Fruit fly (Drosophila melanogaster): Measurements from ENCODE around the gene pigeon.

pigeon gene

DNA sequence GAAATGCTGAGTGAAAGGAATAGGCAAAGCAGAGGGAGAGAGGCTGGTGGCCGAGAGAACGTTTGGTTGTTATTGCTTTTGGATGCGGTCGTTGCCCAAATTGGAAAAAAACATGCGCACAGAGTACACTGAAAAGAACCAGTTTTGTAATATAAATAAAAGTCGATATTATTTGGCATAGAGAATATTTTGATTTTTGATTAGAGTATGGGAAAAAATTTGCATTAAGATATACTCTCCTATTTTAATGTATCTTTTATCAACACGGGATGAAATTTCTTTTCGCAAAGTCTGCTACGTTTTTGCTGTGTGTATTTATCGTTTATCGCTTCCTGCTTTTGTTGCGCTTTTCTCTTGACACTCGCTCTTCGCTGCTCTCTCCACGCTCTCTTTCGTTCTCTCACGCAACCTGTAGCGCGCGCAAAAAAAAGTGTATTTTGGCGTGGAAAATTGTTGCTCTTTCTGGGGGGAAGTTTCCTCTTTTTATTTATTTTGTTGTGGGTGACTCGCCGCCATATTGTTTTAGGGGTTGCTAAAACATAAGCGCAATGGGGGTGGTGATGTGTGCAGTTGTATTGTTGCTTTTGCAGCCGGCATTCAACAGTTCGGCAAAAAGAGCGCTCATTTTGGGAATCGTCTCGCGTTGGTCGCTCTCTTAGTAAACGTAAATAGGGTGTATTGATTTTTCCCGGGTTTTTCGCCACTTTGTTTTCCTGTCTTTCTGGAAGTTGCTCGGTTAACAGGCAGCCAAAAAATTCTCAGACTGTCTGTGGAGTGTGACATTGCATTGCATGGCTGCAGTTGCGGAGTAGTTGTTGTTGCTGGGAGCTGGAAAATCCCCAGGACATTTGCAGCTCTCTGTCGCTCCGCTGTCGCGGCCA lies 20.7 kb upstream of the pigeon start (continued):
- TF ChIP-seq en (GFP tag; optimal IDR thresholded peaks at IDR 0.05) (peak; percentile 95), Side (GFP tag; optimal IDR thresholded peaks at IDR 0.05) (peak; percentile 96), nom (GFP tag; optimal IDR thresholded peaks at IDR 0.05) (peak; percentile 79), usp (GFP tag; optimal IDR thresholded peaks at IDR 0.05) (no peak), Xbp1 (GFP tag; optimal IDR thresholded peaks at IDR 0.05) (peak; percentile 98), p53 (GFP tag; optimal IDR thresholded peaks at IDR 0.05) (peak; percentile 84), inv (GFP tag; IDR thresholded peaks at IDR 0.05; ENCODE audit: partially characterized antibody) (no peak), Aef1 (GFP tag; IDR thresholded peaks at IDR 0.05) (peak; percentile 96), CG12236 (GFP tag; optimal IDR thresholded peaks at IDR 0.05) (peak; percentile 81), CG4707 (GFP tag; optimal IDR thresholded peaks at IDR 0.05) (peak; percentile 91), Drgx (GFP tag; IDR thresholded peaks at IDR 0.05) (peak; percentile 98), lola (GFP tag; optimal IDR thresholded peaks at IDR 0.05) (peak in 1 of 3 experiments; percentile 94), dpn (GFP tag; optimal IDR thresholded peaks at IDR 0.05) (peak; percentile 96 to 97), CG7372 (GFP tag; IDR thresholded peaks at IDR 0.05) (peak; percentile 97), CG8089 (GFP tag; optimal IDR thresholded peaks at IDR 0.05) (peak; percentile 89), Rfx (GFP tag; IDR thresholded peaks at IDR 0.05) (peak; percentile 97), oc (tag; optimal IDR thresholded peaks at IDR 0.05) (peak; percentile 98), jing (GFP tag; optimal IDR thresholded peaks at IDR 0.05) (peak; percentile 90), CG11456 (GFP tag; IDR thresholded peaks at IDR 0.05) (peak; percentile 95), CG15601 (tag; optimal IDR thresholded peaks at IDR 0.05) (peak; percentile 97), CG16815 (GFP tag; optimal IDR thresholded peaks at IDR 0.05) (peak; percentile 89), ato (GFP tag; IDR thresholded peaks at IDR 0.05; ENCODE audit: partially characterized antibody) (no peak), Ets97D (GFP tag; optimal IDR thresholded peaks at IDR 0.05) (peak; percentile 74), pho (GFP tag; optimal IDR thresholded peaks at IDR 0.05) (peak; percentile 94), CG10979 (tag; optimal IDR thresholded peaks at IDR 0.05) (peak; percentile 98), CG33213 (GFP tag; optimal IDR thresholded peaks at IDR 0.05) (peak; percentile 86), NfI (GFP tag; optimal IDR thresholded peaks at IDR 0.05) (peak; percentile 93), scrt (GFP tag; optimal IDR thresholded peaks at IDR 0.05) (peak; percentile 100), cad (GFP tag; optimal IDR thresholded peaks at IDR 0.05) (no peak), ewg (GFP tag; optimal IDR thresholded peaks at IDR 0.05) (peak; percentile 99), Scr (GFP tag; IDR thresholded peaks at IDR 0.05; ENCODE audit: partially characterized antibody) (no peak), kni (GFP tag; optimal IDR thresholded peaks at IDR 0.05) (peak; percentile 73), CG12659 (GFP tag; optimal IDR thresholded peaks at IDR 0.05) (peak; percentile 95), Bgb (GFP tag; IDR thresholded peaks at IDR 0.05; ENCODE audit: partially characterized antibody) (no peak), CG10209 (GFP tag; optimal IDR thresholded peaks at IDR 0.05) (peak; percentile 96), sug (tag; optimal IDR thresholded peaks at IDR 0.05) (peak; percentile 88), CG6854 (GFP tag; optimal IDR thresholded peaks at IDR 0.05) (peak; percentile 94), CG7963 (GFP tag; IDR thresholded peaks at IDR 0.05; ENCODE audit: partially characterized antibody) (no peak), CG11696 (GFP tag; IDR thresholded peaks at IDR 0.05) (peak; percentile 94), cwo (GFP tag; optimal IDR thresholded peaks at IDR 0.05) (peak; percentile 96), Adf1 (GFP tag; IDR thresholded peaks at IDR 0.05) (peak; percentile 73), CG17802 (tag; optimal IDR thresholded peaks at IDR 0.05) (peak; percentile 85), stwl (tag; optimal IDR thresholded peaks at IDR 0.05) (no peak), toy (GFP tag; IDR thresholded peaks at IDR 0.05) (peak; percentile 90), gt (GFP tag; IDR thresholded peaks at IDR 0.05) (peak; percentile 91), Blimp-1 (GFP tag; optimal IDR thresholded peaks at IDR 0.05) (peak; percentile 98), Antp (GFP tag; optimal IDR thresholded peaks at IDR 0.05) (peak; percentile 94)
